Fruit fly (Drosophila melanogaster) whole organism: ENCODE data around the gene CG14218.

ENCODE experiments used
- CG8478 ChIP-seq: fragments of >200 bp; optimal IDR thresholded peaks from 2 replicates; lab custom pipeline; 2018; ENCODE audit warnings: inconsistent platforms
- Dll ChIP-seq: fragments of >200 bp; optimal IDR thresholded peaks from 2 replicates; lab custom pipeline; 2017
- pan ChIP-seq: fragments of >200 bp; optimal IDR thresholded peaks from 2 replicates; lab custom pipeline; 2017
- usp ChIP-seq: fragments of >200 bp; optimal IDR thresholded peaks from 2 replicates; lab custom pipeline; 2017; ENCODE audit warnings: missing biosample characterization, missing genetic modification characterization, mixed read lengths

DNA sequence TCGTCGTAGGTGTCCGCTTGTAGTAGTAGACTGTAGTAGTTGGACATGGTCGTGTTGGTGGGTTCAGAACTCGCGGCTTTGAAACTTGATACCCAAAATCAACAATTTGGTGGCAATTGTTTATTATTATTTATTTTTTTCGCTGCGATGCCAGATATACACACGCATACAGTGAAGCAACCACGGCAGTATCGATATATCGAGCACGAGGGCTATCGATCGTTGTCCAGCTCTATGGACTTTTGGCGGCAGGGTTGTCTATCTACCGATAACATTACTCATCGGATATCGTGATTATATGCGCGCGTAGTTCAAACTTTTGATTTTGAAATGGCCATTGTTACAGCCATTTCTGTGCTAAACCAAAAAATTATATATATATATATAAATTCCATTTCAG, 19.9 kb upstream of the CG14218 start, which contains the start of gene CG14220:
- TF ChIP-seq CG8478 (lab: Kevin White, UChicago) = no peak
- TF ChIP-seq Dll (lab: Kevin White, UChicago) = no peak
- TF ChIP-seq usp (GFP tag; lab: Kevin White, UChicago) = no peak
- no peak for TF ChIP-seq pan
